Worm (Caenorhabditis elegans): Measurements from ENCODE around the gene F40F12.3.
A peak's percentile ranks its signal among the peaks of the same experiment; 100 is the strongest.

The F40F12.3 gene

ce11 chrIII:9886323-9886722 is 34.3 kb downstream of the F40F12.3 start:
- TF ChIP-seq tbx-8 (GFP tag; optimal IDR thresholded peaks at IDR 0.05): no peak
- TF ChIP-seq mls-2 (tag; optimal IDR thresholded peaks at IDR 0.05): no peak
- TF ChIP-seq lin-13 (tag; optimal IDR thresholded peaks at IDR 0.05): no peak
- no peak for TF ChIP-seq nhr-28 (tag; optimal IDR thresholded peaks at IDR 0.05)
- no peak for TF ChIP-seq nhr-2 (tag; optimal IDR thresholded peaks at IDR 0.05)
- no peak for TF ChIP-seq nhr-12 (tag; optimal IDR thresholded peaks at IDR 0.05)
- TF ChIP-seq lsy-2 (tag; optimal IDR thresholded peaks at IDR 0.05): no peak
- no peak for TF ChIP-seq cnd-1 (tag; optimal IDR thresholded peaks at IDR 0.05)
- TF ChIP-seq ceh-83 (GFP tag; optimal IDR thresholded peaks at IDR 0.05): no peak
- TF ChIP-seq mab-5 (tag; optimal IDR thresholded peaks at IDR 0.05): no peak
- TF ChIP-seq unc-62 (GFP tag; optimal IDR thresholded peaks at IDR 0.05): no peak
- no peak for TF ChIP-seq sptf-1 (tag; optimal IDR thresholded peaks at IDR 0.05)
- TF ChIP-seq ham-2 (GFP tag; optimal IDR thresholded peaks at IDR 0.05): no peak
- no peak for TF ChIP-seq snpc-4 (tag; optimal IDR thresholded peaks at IDR 0.05)

- TF ChIP-seq hlh-1 (tag; optimal IDR thresholded peaks at IDR 0.05): peak; percentile 30
- TF ChIP-seq ceh-43 (GFP tag; optimal IDR thresholded peaks at IDR 0.05): no peak
Measured at ce11 chrIII:9885609-9886008, 35.1 kb downstream of the F40F12.3 start.

- TF ChIP-seq lsy-2 (tag; optimal IDR thresholded peaks at IDR 0.05): no peak
- TF ChIP-seq snpc-4 (tag; optimal IDR thresholded peaks at IDR 0.05): no peak
- TF ChIP-seq cnd-1 (tag; optimal IDR thresholded peaks at IDR 0.05): no peak
- no peak for TF ChIP-seq unc-62 (GFP tag; optimal IDR thresholded peaks at IDR 0.05)
- no peak for TF ChIP-seq nhr-2 (tag; optimal IDR thresholded peaks at IDR 0.05)
- TF ChIP-seq M03D4.4 (tag; optimal IDR thresholded peaks at IDR 0.05): no peak
- TF ChIP-seq blmp-1 (tag; optimal IDR thresholded peaks at IDR 0.05): no peak
- TF ChIP-seq lin-32 (GFP tag; optimal IDR thresholded peaks at IDR 0.05): no peak
- no peak for TF ChIP-seq unc-120 (tag; optimal IDR thresholded peaks at IDR 0.05; ENCODE audit: poor library complexity, severe bottlenecking)
- TF ChIP-seq flh-1 (GFP tag; optimal IDR thresholded peaks at IDR 0.05): no peak
Measured at ce11 chrIII:9878828-9879227, 41.8 kb downstream of the F40F12.3 start, which contains the start of gene ZK757.2. Gene ZK757.2 (minus strand): TSS chrIII:9878928.

- TF ChIP-seq nhr-2 (tag; optimal IDR thresholded peaks at IDR 0.05) (no peak), M03D4.4 (tag; optimal IDR thresholded peaks at IDR 0.05) (no peak), snpc-4 (tag; optimal IDR thresholded peaks at IDR 0.05) (no peak), lin-13 (tag; optimal IDR thresholded peaks at IDR 0.05) (no peak), elt-1 (tag; optimal IDR thresholded peaks at IDR 0.05; ENCODE audit: borderline replicate concordance, insufficient read depth) (no peak), nhr-237 (tag; optimal IDR thresholded peaks at IDR 0.05) (no peak), tbx-8 (GFP tag; optimal IDR thresholded peaks at IDR 0.05) (no peak), ceh-83 (GFP tag; optimal IDR thresholded peaks at IDR 0.05) (no peak), mep-1 (tag; optimal IDR thresholded peaks at IDR 0.05) (no peak), lsy-2 (tag; optimal IDR thresholded peaks at IDR 0.05) (no peak), sptf-1 (tag; optimal IDR thresholded peaks at IDR 0.05) (no peak), mab-5 (tag; optimal IDR thresholded peaks at IDR 0.05) (no peak)
Measured at ce11 chrIII:9876951-9877350, 43.7 kb downstream of the F40F12.3 start, which contains the start of gene ZK757.10. Gene ZK757.10 (plus strand): TSS chrIII:9877251.

- TF ChIP-seq hlh-1 (tag; optimal IDR thresholded peaks at IDR 0.05): no peak
- no peak for TF ChIP-seq lin-32 (GFP tag; optimal IDR thresholded peaks at IDR 0.05)
Measured at ce11 chrIII:9874515-9874914, 46.1 kb downstream of the F40F12.3 start.

ce11 chrIII:9871032-9871431 is 49.6 kb downstream of the F40F12.3 start, which contains the start of gene ZK757.1:
Gene ZK757.1 (minus strand): TSS chrIII:9871132.
- TF ChIP-seq mls-2 (tag; optimal IDR thresholded peaks at IDR 0.05) (no peak), unc-39 (tag; optimal IDR thresholded peaks at IDR 0.05) (no peak), ces-1 (GFP tag; optimal IDR thresholded peaks at IDR 0.05) (no peak), flh-1 (GFP tag; optimal IDR thresholded peaks at IDR 0.05) (no peak)

Measured in whole organism, mixed stage, embryonic.